Fruit fly (Drosophila melanogaster): ENCODE data around the gene CG31633.
A peak's percentile ranks its signal among the peaks of the same experiment; 100 is the strongest.

CG31633 gene

dm6 chr2L:6632307-6632706 lies 23.8 kb downstream of the CG31633 start, which contains the start of gene Oatp26F:
Gene Oatp26F, minus strand, starts transcription at chr2L:6632407.
- TF ChIP-seq ey (GFP tag; optimal IDR thresholded peaks at IDR 0.05) = no peak
- no peak for TF ChIP-seq CrebA (GFP tag; optimal IDR thresholded peaks at IDR 0.05; ENCODE audit: borderline replicate concordance)
- no peak for TF ChIP-seq dl (GFP tag; optimal IDR thresholded peaks at IDR 0.05; ENCODE audit: insufficient read depth in 1 of 2, partially characterized antibody in 2 of 2)
- TF ChIP-seq N (GFP tag; optimal IDR thresholded peaks at IDR 0.05) = no peak
- TF ChIP-seq Abd-B (GFP tag; optimal IDR thresholded peaks at IDR 0.05) = no peak
- no peak for TF ChIP-seq usp (GFP tag; optimal IDR thresholded peaks at IDR 0.05)
- no peak for TF ChIP-seq tai (GFP tag; optimal IDR thresholded peaks at IDR 0.05)
- no peak for TF ChIP-seq Jra (GFP tag; optimal IDR thresholded peaks at IDR 0.05)
- TF ChIP-seq Hr83 (GFP tag; optimal IDR thresholded peaks at IDR 0.05; ENCODE audit: poor library complexity, severe bottlenecking) = no peak
- no peak for TF ChIP-seq Hnf4 (GFP tag; optimal IDR thresholded peaks at IDR 0.05)
- TF ChIP-seq Myc (optimal IDR thresholded peaks at IDR 0.05) = no peak
- no peak for TF ChIP-seq Hr78 (GFP tag; optimal IDR thresholded peaks at IDR 0.05)
- no peak for TF ChIP-seq br (GFP tag; optimal IDR thresholded peaks at IDR 0.05)

- TF ChIP-seq br (GFP tag; optimal IDR thresholded peaks at IDR 0.05) (no peak), Myc (optimal IDR thresholded peaks at IDR 0.05) (peak; percentile 55), Hr83 (GFP tag; optimal IDR thresholded peaks at IDR 0.05; ENCODE audit: poor library complexity, severe bottlenecking) (no peak), Vsx2 (GFP tag; optimal IDR thresholded peaks at IDR 0.05; ENCODE audit: partially characterized antibody) (no peak), jim (GFP tag; optimal IDR thresholded peaks at IDR 0.05) (no peak), lola (GFP tag; optimal IDR thresholded peaks at IDR 0.05) (no peak), HLH106 (tag; optimal IDR thresholded peaks at IDR 0.05) (no peak), CG9705 (GFP tag; optimal IDR thresholded peaks at IDR 0.05) (no peak)
These were observed 33.4 kb downstream of the CG31633 start, which contains the start of gene CG34345 for dm6 chr2L:6622642-6623162. Gene CG34345, plus strand, starts transcription at chr2L:6623112.

dm6 chr2L:6622031-6622430 lies 34.1 kb downstream of the CG31633 start:
- TF ChIP-seq foxo (GFP tag; optimal IDR thresholded peaks at IDR 0.05) = no peak
- TF ChIP-seq h (GFP tag; optimal IDR thresholded peaks at IDR 0.05) = no peak
- TF ChIP-seq rgr (GFP tag; optimal IDR thresholded peaks at IDR 0.05) = no peak
- no peak for TF ChIP-seq Sp1 (GFP tag; optimal IDR thresholded peaks at IDR 0.05)
- no peak for TF ChIP-seq Rel (GFP tag; optimal IDR thresholded peaks at IDR 0.05)
- TF ChIP-seq Rel (tag; optimal IDR thresholded peaks at IDR 0.05) = no peak
- TF ChIP-seq Dif (GFP tag; optimal IDR thresholded peaks at IDR 0.05; ENCODE audit: partially characterized antibody) = no peak
- no peak for TF ChIP-seq fru (GFP tag; optimal IDR thresholded peaks at IDR 0.05)

dm6 chr2L:6621600-6621999 lies 34.5 kb downstream of the CG31633 start, which contains the start of gene DIP-iota:
Gene DIP-iota, minus strand, starts transcription at chr2L:6621700.
- TF ChIP-seq fru (GFP tag; optimal IDR thresholded peaks at IDR 0.05) (no peak), woc (GFP tag; optimal IDR thresholded peaks at IDR 0.05) (no peak), lola (GFP tag; optimal IDR thresholded peaks at IDR 0.05) (no peak), Dfd (GFP tag; optimal IDR thresholded peaks at IDR 0.05) (no peak), Sp1 (GFP tag; optimal IDR thresholded peaks at IDR 0.05) (no peak), pan (optimal IDR thresholded peaks at IDR 0.05) (no peak), tai (GFP tag; optimal IDR thresholded peaks at IDR 0.05) (no peak), ey (GFP tag; optimal IDR thresholded peaks at IDR 0.05) (no peak), Hr83 (GFP tag; optimal IDR thresholded peaks at IDR 0.05; ENCODE audit: poor library complexity, severe bottlenecking) (no peak), Vsx2 (GFP tag; optimal IDR thresholded peaks at IDR 0.05; ENCODE audit: partially characterized antibody) (no peak), N (GFP tag; optimal IDR thresholded peaks at IDR 0.05) (no peak), h (GFP tag; optimal IDR thresholded peaks at IDR 0.05) (no peak), OdsH (GFP tag; optimal IDR thresholded peaks at IDR 0.05) (no peak), Hr78 (GFP tag; optimal IDR thresholded peaks at IDR 0.05) (no peak), brk (GFP tag; optimal IDR thresholded peaks at IDR 0.05) (no peak), CG9705 (GFP tag; optimal IDR thresholded peaks at IDR 0.05) (no peak), foxo (GFP tag; optimal IDR thresholded peaks at IDR 0.05) (no peak), rgr (GFP tag; optimal IDR thresholded peaks at IDR 0.05) (no peak), Hnf4 (GFP tag; optimal IDR thresholded peaks at IDR 0.05) (no peak)

Data from whole organism, wandering third instar larva.